Worm (Caenorhabditis elegans): ENCODE measurements around the gene srz-5.

DNA sequence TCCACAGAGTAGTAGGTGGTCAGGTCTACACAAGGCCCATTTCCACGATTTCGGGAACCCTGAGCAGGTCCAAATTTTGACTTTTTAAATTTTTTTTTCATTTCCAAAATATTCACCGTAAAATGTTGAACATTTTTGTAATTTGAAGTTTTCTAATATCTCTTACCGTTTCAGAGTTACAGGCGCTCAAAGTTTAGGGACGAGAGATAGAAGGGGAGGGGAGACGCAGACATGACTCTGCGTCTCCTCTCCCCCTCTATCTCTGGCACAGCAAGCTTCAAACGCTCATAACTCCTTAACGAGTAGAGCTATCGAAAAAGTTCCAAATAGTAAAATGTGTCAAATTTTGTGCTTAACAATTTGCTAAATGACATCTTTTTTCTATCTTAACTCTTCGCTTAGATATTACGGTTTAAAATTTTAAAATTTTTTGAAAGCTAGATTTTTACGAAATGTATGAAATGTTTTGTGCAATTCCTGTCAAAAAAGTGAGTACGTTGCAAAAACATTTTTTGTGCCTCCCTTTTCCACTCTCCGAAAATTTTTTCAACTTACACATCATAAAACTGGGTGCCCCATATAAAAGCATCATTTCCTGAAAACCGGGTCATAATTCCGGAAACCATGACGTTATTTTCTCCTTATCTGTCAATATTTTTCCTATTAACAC, 988 bp upstream of the srz-5 start, which contains the start of the genes Y49F6B.14 and clec-125:
- TF ChIP-seq hmg-4 (GFP tag; optimal IDR thresholded peaks at IDR 0.05), result no peak
- no peak for TF ChIP-seq ceh-36 (tag; optimal IDR thresholded peaks at IDR 0.05)
- no peak for TF ChIP-seq hmbx-1 (tag; optimal IDR thresholded peaks at IDR 0.05)
- TF ChIP-seq ets-7 (tag; optimal IDR thresholded peaks at IDR 0.05), result no peak
- no peak for TF ChIP-seq tra-4 (tag; optimal IDR thresholded peaks at IDR 0.05)
- TF ChIP-seq hnd-1 (tag; optimal IDR thresholded peaks at IDR 0.05), result no peak
- TF ChIP-seq scrt-1 (GFP tag; IDR thresholded peaks at IDR 0.05), result no peak
- TF ChIP-seq F13C5.2 (tag; optimal IDR thresholded peaks at IDR 0.05), result no peak
- TF ChIP-seq ama-1 (optimal IDR thresholded peaks at IDR 0.05), result no peak
